Worm (Caenorhabditis elegans) whole organism, L2 larva: ENCODE data around the gene T04A6.3.
"Not testable (repeated sequence)": the region's sequence is repeated elsewhere in the genome, so short reads cannot be mapped to it uniquely, and the experiment has no call there.

Source experiments
- C34F6.9 ChIP-seq: fragments of 150-350 bp; optimal IDR thresholded peaks from 2 replicates; lab custom pipeline; 2014; ENCODE audit warnings: missing biosample characterization, missing genetic modification characterization
- R02D3.7 ChIP-seq: fragments of 150-350 bp; optimal IDR thresholded peaks from 2 replicates; lab custom pipeline; 2014; ENCODE audit warnings: missing biosample characterization, missing genetic modification characterization
- Y55F3AM.14 ChIP-seq: fragments of 200-800 bp; sonication (Bioruptor generic); optimal IDR thresholded peaks from 2 replicates; lab custom pipeline; 2018; ENCODE audit warnings: mild to moderate bottlenecking, missing genetic modification characterization, missing compliant biosample characterization
- ZK546.5 ChIP-seq: sonication (generic microtip); optimal IDR thresholded peaks from 2 replicates; lab custom pipeline; 2017; ENCODE audit warnings: missing biosample characterization, missing genetic modification characterization
- alr-1 ChIP-seq: fragments of 150-350 bp; optimal IDR thresholded peaks from 2 replicates; lab custom pipeline; 2014; ENCODE audit warnings: missing biosample characterization, missing genetic modification characterization
- aly-2 ChIP-seq: fragments of 150-350 bp; optimal IDR thresholded peaks from 2 replicates; lab custom pipeline; 2014; ENCODE audit warnings: missing biosample characterization, missing genetic modification characterization
- ama-1 ChIP-seq: fragments of 150-350 bp; optimal IDR thresholded peaks from 2 replicates; lab custom pipeline; 2018; ENCODE audit warnings: inconsistent platforms
- blmp-1 ChIP-seq: sonication (generic microtip); optimal IDR thresholded peaks from 2 replicates; lab custom pipeline; 2017; ENCODE audit warnings: missing genetic modification characterization, mild to moderate bottlenecking, missing compliant biosample characterization, antibody characterized with exemption, moderate library complexity; ENCODE audit not compliant: insufficient read depth
- ceh-16 ChIP-seq: fragments of 150-350 bp; optimal IDR thresholded peaks from 2 replicates; lab custom pipeline; 2014; ENCODE audit warnings: missing biosample characterization, missing genetic modification characterization
- crh-2 ChIP-seq: sonication (generic microtip); optimal IDR thresholded peaks from 2 replicates; lab custom pipeline; 2017; ENCODE audit warnings: missing biosample characterization, missing genetic modification characterization
- egl-27 ChIP-seq: sonication (generic microtip); optimal IDR thresholded peaks from 3 replicates; lab custom pipeline; 2017; ENCODE audit warnings: missing biosample characterization, missing genetic modification reagents, missing genetic modification characterization
- fos-1 ChIP-seq: fragments of 150-350 bp; optimal IDR thresholded peaks from 2 replicates; lab custom pipeline; 2014; ENCODE audit warnings: missing biosample characterization, missing genetic modification characterization
- gmeb-1 ChIP-seq: fragments of 150-350 bp; optimal IDR thresholded peaks from 2 replicates; lab custom pipeline; 2014; ENCODE audit warnings: missing biosample characterization, missing genetic modification characterization
- lin-11 ChIP-seq: fragments of 150-350 bp; sonication (generic microtip); optimal IDR thresholded peaks from 2 replicates; lab custom pipeline; 2014; ENCODE audit warnings: missing biosample characterization, missing genetic modification characterization, inconsistent platforms, mixed read lengths
- lin-13 ChIP-seq: fragments of 150-350 bp; optimal IDR thresholded peaks from 2 replicates; lab custom pipeline; 2014; ENCODE audit warnings: missing biosample characterization, missing genetic modification reagents, missing genetic modification characterization
- lin-39 ChIP-seq: fragments of 150-350 bp; optimal IDR thresholded peaks from 2 replicates; lab custom pipeline; 2014; ENCODE audit warnings: missing biosample characterization, missing genetic modification reagents, missing genetic modification characterization
- lsy-2 ChIP-seq, 2 experiments: fragments of 150-350 bp in 1 of 2; sonication (generic microtip) in 1 of 2; optimal IDR thresholded peaks; 2 replicates each; lab custom pipeline; 2014 to 2017; ENCODE audit warnings: missing biosample characterization in 2 of 2, missing genetic modification characterization in 2 of 2
- mab-5 ChIP-seq: fragments of 150-350 bp; optimal IDR thresholded peaks from 2 replicates; lab custom pipeline; 2014; ENCODE audit warnings: missing biosample characterization, missing genetic modification characterization
- mbf-1 ChIP-seq: sonication (generic microtip); optimal IDR thresholded peaks from 2 replicates; lab custom pipeline; 2017; ENCODE audit warnings: missing biosample characterization, missing genetic modification characterization
- mdl-1 ChIP-seq, 2 experiments: fragments of 150-350 bp in 1 of 2; sonication (generic microtip) in 1 of 2; optimal IDR thresholded peaks; 2 replicates each; lab custom pipeline; 2017; ENCODE audit warnings: missing biosample characterization in 2 of 2, missing genetic modification characterization in 2 of 2
- nhr-10 ChIP-seq: sonication (generic microtip); optimal IDR thresholded peaks from 2 replicates; lab custom pipeline; 2017; ENCODE audit warnings: missing biosample characterization, missing genetic modification characterization
- nhr-129 ChIP-seq: fragments of 150-350 bp; optimal IDR thresholded peaks from 2 replicates; lab custom pipeline; 2014; ENCODE audit warnings: missing biosample characterization, missing genetic modification characterization
- nhr-21 ChIP-seq: fragments of 150-350 bp; optimal IDR thresholded peaks from 2 replicates; lab custom pipeline; 2014; ENCODE audit warnings: missing biosample characterization, missing genetic modification characterization
- nhr-6 ChIP-seq: fragments of 150-350 bp; optimal IDR thresholded peaks from 2 replicates; lab custom pipeline; 2014; ENCODE audit warnings: missing biosample characterization, missing genetic modification characterization
- peb-1 ChIP-seq: fragments of 150-350 bp; optimal IDR thresholded peaks from 2 replicates; lab custom pipeline; 2014; ENCODE audit warnings: missing biosample characterization, missing genetic modification characterization
- sem-4 ChIP-seq: fragments of 150-350 bp; optimal IDR thresholded peaks from 2 replicates; lab custom pipeline; 2014; ENCODE audit warnings: missing biosample characterization, missing genetic modification reagents, missing genetic modification characterization
- skn-1 ChIP-seq: sonication (generic microtip); optimal IDR thresholded peaks from 2 replicates; lab custom pipeline; 2017; ENCODE audit warnings: missing biosample characterization, missing genetic modification characterization
- sma-3 ChIP-seq: sonication (generic microtip); optimal IDR thresholded peaks from 2 replicates; lab custom pipeline; 2016; ENCODE audit warnings: missing genetic modification reagents, missing genetic modification characterization, missing compliant biosample characterization
- sma-9 ChIP-seq, 2 experiments: fragments of 150-350 bp in 1 of 2; sonication (generic microtip) in 1 of 2; optimal IDR thresholded peaks; 2 replicates each; lab custom pipeline; 2014 to 2016; ENCODE audit warnings: missing genetic modification characterization in 2 of 2, mild to moderate bottlenecking in 1 of 2, missing biosample characterization in 1 of 2, missing compliant biosample characterization in 1 of 2, missing genetic modification reagents in 1 of 2, moderate library complexity in 1 of 2
- snpc-4 ChIP-seq: fragments of 150-350 bp; optimal IDR thresholded peaks from 2 replicates; lab custom pipeline; 2014; ENCODE audit warnings: missing biosample characterization, missing genetic modification characterization
- unc-39 ChIP-seq: fragments of 150-350 bp; optimal IDR thresholded peaks from 2 replicates; lab custom pipeline; 2014; ENCODE audit warnings: missing biosample characterization, missing genetic modification characterization
- unc-55 ChIP-seq: fragments of 150-350 bp; sonication (generic microtip); optimal IDR thresholded peaks from 3 replicates; lab custom pipeline; 2014; ENCODE audit warnings: missing biosample characterization, missing genetic modification reagents, missing genetic modification characterization
- unc-62 ChIP-seq: fragments of 150-350 bp; optimal IDR thresholded peaks from 2 replicates; lab custom pipeline; 2014; ENCODE audit warnings: missing biosample characterization, missing genetic modification reagents, missing genetic modification characterization
- ztf-1 ChIP-seq: fragments of 200-800 bp; sonication (Bioruptor generic); conservative IDR thresholded peaks from 2 replicates; pipeline ENCODE4 v1.3.6; 2022; ENCODE audit warnings: missing genetic modification characterization, missing compliant biosample characterization
- ztf-11 ChIP-seq: sonication (generic microtip); optimal IDR thresholded peaks from 2 replicates; lab custom pipeline; 2017; ENCODE audit warnings: missing biosample characterization, missing genetic modification characterization
- ztf-4 ChIP-seq: fragments of 150-350 bp; optimal IDR thresholded peaks from 2 replicates; lab custom pipeline; 2014; ENCODE audit warnings: missing biosample characterization, missing genetic modification characterization

T04A6.3 gene

ce11 chrIII:7609168-7609567 is 1.0 kb upstream of the T04A6.3 start, which contains the start of gene nsph-4.3:
Gene nsph-4.3, minus strand, starts transcription at chrIII:7609268.
- TF ChIP-seq sma-3 (GFP tag; lab: Kevin White, UChicago), result no peak
- no peak for TF ChIP-seq aly-2 (tag; lab: Kevin White, UChicago)
- no peak for TF ChIP-seq ztf-1 (GFP tag; lab: Robert Waterston, UW)
- no peak for TF ChIP-seq lin-13 (GFP tag; lab: Kevin White, UChicago)
- TF ChIP-seq mab-5, result no peak
- TF ChIP-seq fos-1 (tag; lab: Kevin White, UChicago), result no peak
- TF ChIP-seq ztf-4 (tag; lab: Kevin White, UChicago), result no peak
- no peak for TF ChIP-seq alr-1
- TF ChIP-seq unc-55 (GFP tag; lab: Kevin White, UChicago), result no peak
- no peak for TF ChIP-seq sma-9 (GFP tag; optimal IDR thresholded peaks at IDR 0.05; lab: Kevin White, UChicago)
- no peak for TF ChIP-seq sma-9 (tag; optimal IDR thresholded peaks at IDR 0.05; lab: Kevin White, UChicago)
- no peak for TF ChIP-seq unc-62
- TF ChIP-seq, all 48 proteins: peak for 0

DNA sequence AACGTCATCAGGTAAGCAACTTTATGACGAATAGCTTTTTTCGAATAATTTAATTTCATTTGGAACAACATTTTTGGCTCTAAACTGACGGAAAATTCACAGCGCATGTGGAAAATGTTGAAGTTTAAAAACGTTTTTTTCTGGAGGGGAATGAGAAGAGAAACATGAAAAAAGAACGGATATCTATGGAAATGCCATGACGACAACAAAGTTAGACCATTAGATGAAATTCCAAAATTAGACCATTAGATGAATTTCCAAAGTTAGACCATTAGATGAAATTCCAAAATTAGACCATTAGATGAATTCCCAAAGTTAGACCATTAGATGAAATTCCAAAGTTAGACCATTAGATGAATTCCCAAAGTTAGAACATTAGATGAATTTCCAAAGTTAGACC is 13.6 kb downstream of the T04A6.3 start, which contains the start of gene Y80D4G.2:
TSS of gene Y80D4G.2 (minus strand) at position 101 of the 400 bp plus-strand sequence.
- not testable (repeated sequence) for TF ChIP-seq alr-1; sem-4 (tag; lab: Kevin White, UChicago); peb-1 (tag; lab: Kevin White, UChicago)

DNA sequence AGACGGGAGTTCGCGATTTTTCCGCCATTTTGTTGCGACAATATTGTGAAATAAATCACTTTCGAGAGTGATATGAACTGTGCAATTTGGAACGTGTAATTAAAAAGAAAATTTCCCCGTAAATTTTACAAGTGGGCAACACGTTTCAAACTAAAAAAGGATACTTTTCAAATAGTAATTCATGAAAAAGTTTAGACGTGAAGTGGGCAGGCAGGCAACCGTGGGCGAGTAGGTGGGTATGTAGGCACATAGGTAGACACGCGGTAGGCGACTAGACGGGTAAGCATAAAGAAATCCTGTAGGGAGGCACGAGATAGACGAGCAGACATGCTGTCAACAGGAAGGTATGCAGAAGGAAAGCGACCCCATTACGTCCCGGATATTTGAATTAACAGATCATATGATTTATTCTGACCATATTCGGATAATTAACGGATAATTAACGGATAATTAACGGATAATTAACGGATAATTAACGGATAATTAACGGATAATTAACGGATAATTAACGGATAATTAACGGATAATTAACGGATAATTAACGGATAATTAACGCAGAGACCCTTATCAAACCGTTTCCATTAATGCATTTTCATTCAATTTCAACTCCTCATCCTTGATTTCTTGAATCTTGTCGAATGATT is 14.7 kb downstream of the T04A6.3 start, which contains the start of gene R13A5.11:
TSS of gene R13A5.11 (minus strand) at position 51 of the 644 bp plus-strand sequence.
- no peak for TF ChIP-seq snpc-4
- no peak for TF ChIP-seq ztf-1 (GFP tag; lab: Robert Waterston, UW)
- no peak for TF ChIP-seq mbf-1 (tag; lab: Kevin White, UChicago)
- TF ChIP-seq lsy-2 (tag; optimal IDR thresholded peaks at IDR 0.05; lab: Kevin White, UChicago), result no peak
- TF ChIP-seq fos-1 (tag; lab: Kevin White, UChicago), result no peak

- no peak for TF ChIP-seq ama-1
- no peak for TF ChIP-seq ZK546.5 (tag; lab: Kevin White, UChicago)
- no peak for TF ChIP-seq R02D3.7 (tag; lab: Kevin White, UChicago)
- no peak for TF ChIP-seq nhr-129 (tag; lab: Kevin White, UChicago)
- TF ChIP-seq nhr-10 (tag; lab: Kevin White, UChicago), result no peak
- no peak for TF ChIP-seq lin-39 (tag; lab: Kevin White, UChicago)
- no peak for TF ChIP-seq unc-55 (GFP tag; lab: Kevin White, UChicago)
- TF ChIP-seq ztf-11, result no peak
- no peak for TF ChIP-seq Y55F3AM.14
- TF ChIP-seq nhr-6 (tag; lab: Kevin White, UChicago), result no peak
- no peak for TF ChIP-seq nhr-21 (tag; lab: Kevin White, UChicago)
- TF ChIP-seq ceh-16 (tag; lab: Kevin White, UChicago), result no peak
- TF ChIP-seq C34F6.9, result no peak
- TF ChIP-seq unc-39 (tag; lab: Kevin White, UChicago), result no peak
- no peak for TF ChIP-seq mbf-1 (tag; lab: Kevin White, UChicago)
- TF ChIP-seq sma-3 (GFP tag; lab: Kevin White, UChicago), result no peak
- no peak for TF ChIP-seq ztf-4 (tag; lab: Kevin White, UChicago)
- TF ChIP-seq fos-1 (tag; lab: Kevin White, UChicago), result no peak
Observed at ce11 chrIII:7588214-7588613, 19.9 kb downstream of the T04A6.3 start, which contains the start of gene R13A5.15. Gene R13A5.15, minus strand, starts transcription at chrIII:7588314.

ce11 chrIII:7584131-7584646 is 23.9 kb downstream of the T04A6.3 start, which contains the start of gene cup-5:
Gene cup-5, plus strand, starts transcription at chrIII:7584181.
- TF ChIP-seq lin-11 (peak; percentile 3), egl-27 (tag; lab: Kevin White, UChicago) (no peak), sma-3 (GFP tag; lab: Kevin White, UChicago) (no peak), blmp-1 (tag; lab: Kevin White, UChicago) (no peak), lin-13 (GFP tag; lab: Kevin White, UChicago) (no peak), lsy-2 (tag; optimal IDR thresholded peaks at IDR 0.05; lab: Kevin White, UChicago) (peak; percentile 29 to 71), unc-62 (no peak), mab-5 (no peak), C34F6.9 (peak; percentile 17), gmeb-1 (tag; lab: Kevin White, UChicago) (no peak), lin-39 (tag; lab: Kevin White, UChicago) (no peak), sem-4 (tag; lab: Kevin White, UChicago) (no peak), crh-2 (no peak), mdl-1 (tag; optimal IDR thresholded peaks at IDR 0.05; lab: Kevin White, UChicago) (no peak), ztf-11 (no peak), R02D3.7 (tag; lab: Kevin White, UChicago) (peak; percentile 27), nhr-129 (tag; lab: Kevin White, UChicago) (peak; percentile 24), skn-1 (tag; lab: Kevin White, UChicago) (no peak)
